Worm (Caenorhabditis elegans): ENCODE measurements around the gene Y51H7BR.7.

- TF ChIP-seq zip-8 (tag; optimal IDR thresholded peaks at IDR 0.05) (no peak), nhr-237 (tag; optimal IDR thresholded peaks at IDR 0.05) (no peak), nhr-28 (tag; optimal IDR thresholded peaks at IDR 0.05) (no peak), snpc-4 (tag; optimal IDR thresholded peaks at IDR 0.05) (no peak), unc-62 (GFP tag; optimal IDR thresholded peaks at IDR 0.05) (no peak), nhr-2 (tag; optimal IDR thresholded peaks at IDR 0.05) (no peak), ceh-83 (GFP tag; optimal IDR thresholded peaks at IDR 0.05) (no peak)
Measured at ce11 chrII:1482419-1482818, 43.0 kb downstream of the Y51H7BR.7 start.
